Fruit fly (Drosophila melanogaster) whole organism, embryonic: ENCODE data around the gene GNBP3.

Experiments
- Atf-2 ChIP-seq: fragments of 200-800 bp; sonication (Bioruptor generic); optimal IDR thresholded peaks from 2 replicates; lab custom pipeline; 2016; ENCODE audit warnings: missing biosample characterization, missing genetic modification characterization
- B-H2 ChIP-seq: fragments of 200-800 bp; sonication (Bioruptor generic); optimal IDR thresholded peaks from 2 replicates; lab custom pipeline; 2018; ENCODE audit warnings: missing biosample characterization, mild to moderate bottlenecking, missing genetic modification characterization
- C15 ChIP-seq: fragments of 200-800 bp; sonication (Bioruptor generic); IDR thresholded peaks from 3 replicates; pipeline ENCODE4 v1.3.6; 2022; ENCODE audit warnings: missing biosample characterization, missing genetic modification characterization
- CG10147 ChIP-seq: fragments of 200-800 bp; sonication (Bioruptor generic); optimal IDR thresholded peaks from 2 replicates; lab custom pipeline; 2019; ENCODE audit warnings: missing biosample characterization, mild to moderate bottlenecking, missing genetic modification characterization, moderate library complexity
- CG10366 ChIP-seq: fragments of 200-800 bp; sonication (Bioruptor generic); IDR thresholded peaks from 2 replicates; pipeline ENCODE4 v1.3.6; 2022; ENCODE audit warnings: missing biosample characterization, missing genetic modification characterization
- CG10654 ChIP-seq: fragments of 200-800 bp; sonication (Bioruptor generic); optimal IDR thresholded peaks from 2 replicates; lab custom pipeline; 2016; ENCODE audit warnings: missing biosample characterization, missing genetic modification characterization
- CG11398 ChIP-seq: fragments of 200-800 bp; sonication (Bioruptor generic); optimal IDR thresholded peaks from 2 replicates; lab custom pipeline; 2016; ENCODE audit warnings: missing biosample characterization, missing genetic modification characterization
- CG12155 ChIP-seq: fragments of 200-800 bp; sonication (Bioruptor generic); optimal IDR thresholded peaks from 3 replicates; lab custom pipeline; 2016; ENCODE audit warnings: missing biosample characterization, missing genetic modification characterization
- CG14050 ChIP-seq: fragments of 200-800 bp; sonication (Bioruptor generic); IDR thresholded peaks from 3 replicates; pipeline ENCODE4 v1.3.6; 2022; ENCODE audit warnings: missing biosample characterization, missing genetic modification characterization
- CG14441 ChIP-seq: fragments of 200-800 bp; sonication (Bioruptor generic); IDR thresholded peaks from 2 replicates; pipeline ENCODE4 v1.3.6; 2022; ENCODE audit warnings: missing biosample characterization, missing genetic modification characterization
- CG17361 ChIP-seq: fragments of 200-800 bp; sonication (Bioruptor generic); IDR thresholded peaks from 3 replicates; pipeline ENCODE4 v1.3.6; 2022; ENCODE audit warnings: missing biosample characterization, missing genetic modification characterization
- CG17829 ChIP-seq: fragments of 200-800 bp; optimal IDR thresholded peaks from 2 replicates; lab custom pipeline; 2019; ENCODE audit warnings: missing biosample characterization, mild to moderate bottlenecking, missing genetic modification characterization, moderate library complexity
- CG34376 ChIP-seq: fragments of 200-800 bp; sonication (Bioruptor generic); optimal IDR thresholded peaks from 2 replicates; lab custom pipeline; 2018; ENCODE audit warnings: missing biosample characterization, mild to moderate bottlenecking, missing genetic modification characterization
- CG4282 ChIP-seq: fragments of 200-800 bp; sonication (Bioruptor generic); optimal IDR thresholded peaks from 2 replicates; lab custom pipeline; 2016; ENCODE audit warnings: missing biosample characterization, missing genetic modification characterization
- CG5180 ChIP-seq: fragments of 200-800 bp; sonication (Bioruptor generic); optimal IDR thresholded peaks from 3 replicates; lab custom pipeline; 2017; ENCODE audit warnings: missing biosample characterization, missing genetic modification characterization, mild to moderate bottlenecking, moderate library complexity, missing genetic modification reagents
- CG7372 ChIP-seq: fragments of 200-800 bp; sonication (Bioruptor generic); IDR thresholded peaks from 2 replicates; pipeline ENCODE4 v1.3.6; 2022; ENCODE audit warnings: missing biosample characterization, missing genetic modification characterization
- CG8359 ChIP-seq: fragments of 200-800 bp; sonication (Bioruptor generic); optimal IDR thresholded peaks from 2 replicates; lab custom pipeline; 2017; ENCODE audit warnings: missing biosample characterization, mild to moderate bottlenecking, missing genetic modification characterization, borderline replicate concordance
- CG8388 ChIP-seq: fragments of 200-800 bp; sonication (Bioruptor generic); optimal IDR thresholded peaks from 2 replicates; lab custom pipeline; 2019; ENCODE audit warnings: missing biosample characterization, mild to moderate bottlenecking, missing genetic modification characterization, moderate library complexity
- CG8765 ChIP-seq: fragments of 200-800 bp; sonication (Bioruptor generic); IDR thresholded peaks from 2 replicates; pipeline ENCODE4 v1.3.6; 2022; ENCODE audit warnings: missing biosample characterization, missing genetic modification characterization
- CG9797 ChIP-seq: fragments of 200-800 bp; sonication (Bioruptor generic); optimal IDR thresholded peaks from 3 replicates; lab custom pipeline; 2018; ENCODE audit warnings: missing biosample characterization, mild to moderate bottlenecking, missing genetic modification characterization
- CTCF ChIP-seq: fragments of 200-800 bp; sonication (Bioruptor generic); optimal IDR thresholded peaks from 2 replicates; lab custom pipeline; 2017; ENCODE audit warnings: missing biosample characterization, mild to moderate bottlenecking, missing genetic modification characterization, moderate library complexity
- Chrac-16 ChIP-seq: fragments of 200-800 bp; sonication (Bioruptor generic); optimal IDR thresholded peaks from 3 replicates; lab custom pipeline; 2016; ENCODE audit warnings: missing biosample characterization, missing genetic modification characterization
- D19B ChIP-seq: fragments of 200-800 bp; sonication (Bioruptor generic); optimal IDR thresholded peaks from 2 replicates; lab custom pipeline; 2017; ENCODE audit warnings: missing biosample characterization, mild to moderate bottlenecking, missing genetic modification characterization
- Dek ChIP-seq: fragments of 200-800 bp; sonication (Bioruptor generic); optimal IDR thresholded peaks from 3 replicates; lab custom pipeline; 2019; ENCODE audit warnings: missing biosample characterization, mild to moderate bottlenecking, missing genetic modification characterization, moderate library complexity
- Eip74EF ChIP-seq, 2 experiments: fragments of 200-800 bp in 1 of 2; fragments of >200 bp in 1 of 2; sonication (Bioruptor generic) in 1 of 2; optimal IDR thresholded peaks; 2 replicates each; lab custom pipeline; 2017 to 2019; ENCODE audit warnings: missing biosample characterization in 2 of 2, missing genetic modification characterization in 2 of 2, mild to moderate bottlenecking in 1 of 2, moderate library complexity in 1 of 2
- HLH4C ChIP-seq: fragments of 200-800 bp; sonication (Bioruptor generic); IDR thresholded peaks from 3 replicates; pipeline ENCODE4 v1.3.6; 2022; ENCODE audit warnings: missing biosample characterization, missing genetic modification characterization; ENCODE audit not compliant: partially characterized antibody
- HLHmδ ChIP-seq: fragments of 200-800 bp; sonication (Bioruptor generic); optimal IDR thresholded peaks from 2 replicates; lab custom pipeline; 2018; ENCODE audit warnings: missing biosample characterization, mild to moderate bottlenecking, missing genetic modification characterization, moderate library complexity
- Hey ChIP-seq: fragments of 200-800 bp; sonication (Bioruptor generic); optimal IDR thresholded peaks from 3 replicates; lab custom pipeline; 2018; ENCODE audit warnings: missing biosample characterization, mild to moderate bottlenecking, missing genetic modification characterization
- MESR4 ChIP-seq: fragments of 200-800 bp; sonication (Bioruptor generic); optimal IDR thresholded peaks from 2 replicates; lab custom pipeline; 2018; ENCODE audit warnings: missing biosample characterization, mild to moderate bottlenecking, missing genetic modification characterization, moderate library complexity
- NK7.1 ChIP-seq: fragments of 200-800 bp; sonication (Bioruptor generic); optimal IDR thresholded peaks from 3 replicates; lab custom pipeline; 2016; ENCODE audit warnings: missing biosample characterization, missing genetic modification characterization
- Sox100B ChIP-seq: fragments of 200-800 bp; sonication (Bioruptor generic); optimal IDR thresholded peaks from 3 replicates; lab custom pipeline; 2018; ENCODE audit warnings: missing biosample characterization, mild to moderate bottlenecking, missing genetic modification characterization
- ap ChIP-seq: fragments of 200-800 bp; sonication (Bioruptor generic); IDR thresholded peaks from 2 replicates; pipeline ENCODE4 v1.3.6; 2022; ENCODE audit warnings: missing biosample characterization, missing genetic modification characterization
- br ChIP-seq: fragments of >200 bp; optimal IDR thresholded peaks from 2 replicates; lab custom pipeline; 2017
- cas ChIP-seq: fragments of 200-800 bp; sonication (Bioruptor generic); IDR thresholded peaks from 2 replicates; pipeline ENCODE4 v1.3.6; 2022; ENCODE audit warnings: missing biosample characterization, missing genetic modification characterization
- cato ChIP-seq: fragments of 200-800 bp; sonication (Bioruptor generic); optimal IDR thresholded peaks from 2 replicates; lab custom pipeline; 2016; ENCODE audit warnings: missing biosample characterization, missing genetic modification characterization, borderline replicate concordance
- caup ChIP-seq: fragments of 200-800 bp; sonication (Bioruptor generic); optimal IDR thresholded peaks from 3 replicates; lab custom pipeline; 2017; ENCODE audit warnings: missing biosample characterization, mild to moderate bottlenecking, missing genetic modification characterization, moderate library complexity; ENCODE audit not compliant: severe bottlenecking
- fu2 ChIP-seq: fragments of 200-800 bp; sonication (Bioruptor generic); optimal IDR thresholded peaks from 2 replicates; lab custom pipeline; 2016; ENCODE audit warnings: missing biosample characterization, missing genetic modification characterization
- gfzf ChIP-seq: fragments of 200-800 bp; sonication (Bioruptor generic); optimal IDR thresholded peaks from 2 replicates; lab custom pipeline; 2016; ENCODE audit warnings: missing biosample characterization, mild to moderate bottlenecking, missing genetic modification characterization, moderate library complexity
- hb ChIP-seq: fragments of 200-800 bp; sonication (Bioruptor generic); IDR thresholded peaks from 3 replicates; pipeline ENCODE4 v1.3.6; 2022; ENCODE audit warnings: missing biosample characterization, missing genetic modification characterization; ENCODE audit not compliant: partially characterized antibody
- kay ChIP-seq: fragments of 200-800 bp; sonication (Bioruptor generic); optimal IDR thresholded peaks from 2 replicates; lab custom pipeline; 2016; ENCODE audit warnings: missing biosample characterization, missing genetic modification characterization
- lmd ChIP-seq: fragments of 200-800 bp; sonication (Bioruptor generic); IDR thresholded peaks from 2 replicates; pipeline ENCODE4 v1.3.6; 2022; ENCODE audit warnings: missing biosample characterization, missing genetic modification characterization
- peb ChIP-seq: fragments of 200-800 bp; sonication (Bioruptor generic); IDR thresholded peaks from 2 replicates; pipeline ENCODE4 v1.3.6; 2022; ENCODE audit warnings: missing biosample characterization, missing genetic modification characterization
- sc ChIP-seq, 3 experiments: fragments of >200 bp in 2 of 3; fragments of 200-800 bp in 1 of 3; sonication (Bioruptor generic) in 1 of 3; optimal IDR thresholded peaks; 2 replicates in 2 of 3; 3 replicates in 1 of 3; lab custom pipeline; 2017; ENCODE audit warnings: mild to moderate bottlenecking in 1 of 3, missing biosample characterization in 1 of 3, missing genetic modification characterization in 1 of 3, missing genetic modification reagents in 1 of 3
- slp2 ChIP-seq: fragments of 200-800 bp; sonication (Bioruptor generic); optimal IDR thresholded peaks from 2 replicates; lab custom pipeline; 2016; ENCODE audit warnings: missing biosample characterization, missing genetic modification characterization
- sob ChIP-seq: fragments of 200-800 bp; sonication (Bioruptor generic); IDR thresholded peaks from 2 replicates; pipeline ENCODE4 v1.3.6; 2022; ENCODE audit warnings: missing biosample characterization, missing genetic modification characterization
- ssp ChIP-seq: fragments of 200-800 bp; sonication (Bioruptor generic); IDR thresholded peaks from 2 replicates; pipeline ENCODE4 v1.3.6; 2022; ENCODE audit warnings: missing biosample characterization, missing genetic modification characterization
- stc ChIP-seq: fragments of 200-800 bp; sonication (Bioruptor generic); IDR thresholded peaks from 2 replicates; pipeline ENCODE4 v1.3.6; 2022; ENCODE audit warnings: missing biosample characterization, missing genetic modification characterization
- unpg ChIP-seq: fragments of 200-800 bp; sonication (Bioruptor generic); optimal IDR thresholded peaks from 3 replicates; lab custom pipeline; 2018; ENCODE audit warnings: missing biosample characterization, mild to moderate bottlenecking, missing genetic modification characterization, moderate library complexity
- wek ChIP-seq: fragments of 200-800 bp; sonication (Bioruptor generic); optimal IDR thresholded peaks from 3 replicates; lab custom pipeline; 2018; ENCODE audit warnings: missing biosample characterization, mild to moderate bottlenecking, missing genetic modification characterization, moderate library complexity
- yki ChIP-seq: fragments of >200 bp; optimal IDR thresholded peaks from 3 replicates; lab custom pipeline; 2018
- zen2 ChIP-seq: fragments of 200-800 bp; sonication (Bioruptor generic); IDR thresholded peaks from 3 replicates; pipeline ENCODE4 v1.3.6; 2022; ENCODE audit warnings: missing biosample characterization, missing genetic modification characterization; ENCODE audit not compliant: partially characterized antibody

Gene GNBP3

DNA sequence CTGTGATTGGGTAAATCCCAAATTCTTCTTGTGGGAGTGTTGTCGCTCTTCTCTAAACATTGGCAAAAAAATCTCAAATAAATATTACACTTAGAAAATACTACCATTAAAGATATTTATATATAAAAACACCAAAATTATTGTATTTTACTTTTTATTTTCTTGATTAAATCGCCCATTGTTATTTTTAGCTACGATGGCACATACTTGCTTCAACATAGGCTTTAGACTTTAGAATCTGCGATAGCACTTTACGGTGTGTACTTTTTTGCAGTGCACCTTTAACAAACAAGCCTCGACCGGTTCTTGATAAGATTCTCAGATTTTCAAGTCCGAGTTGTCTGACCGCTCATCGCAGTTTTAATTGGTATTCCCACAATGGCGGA, at the start of gene GNBP3 (continued):
- no peak for TF ChIP-seq CG14050 (GFP tag; lab: Robert Waterston, UW)
- peak; percentile 87 for TF ChIP-seq CG10147 (GFP tag; lab: Kevin White, UChicago)
- peak; percentile 26 for TF ChIP-seq kay (GFP tag; lab: Kevin White, UChicago)
- TF ChIP-seq CG34376 (GFP tag; lab: Kevin White, UChicago): peak; percentile 80
- TF ChIP-seq CG8765: no peak
- TF ChIP-seq D19B (GFP tag; lab: Kevin White, UChicago): peak; percentile 13
- peak; percentile 56; the same call in 2 of the 3 replicates for TF ChIP-seq CG17361 (GFP tag; lab: Robert Waterston, UW)
- TF ChIP-seq fu2: no peak
- TF ChIP-seq unpg (GFP tag; lab: Kevin White, UChicago): peak; percentile 59
- TF ChIP-seq CG8388 (GFP tag; lab: Kevin White, UChicago): peak; percentile 40
- TF ChIP-seq CTCF (GFP tag; lab: Kevin White, UChicago): peak; percentile 6
- no peak for TF ChIP-seq yki (lab: Kevin White, UChicago)
- no peak for TF ChIP-seq ap
- TF ChIP-seq CG9797 (GFP tag; lab: Kevin White, UChicago): peak; percentile 33
- no peak for TF ChIP-seq HLHmδ
- TF ChIP-seq hb (GFP tag; lab: Robert Waterston, UW): no peak
- TF ChIP-seq wek (GFP tag; lab: Kevin White, UChicago): no peak
- TF ChIP-seq caup (GFP tag; lab: Kevin White, UChicago): peak; percentile 47
- TF ChIP-seq CG7372 (GFP tag; lab: Robert Waterston, UW): 0 out of 2 replicates have a peak, but pooled peaks have one; percentile 37
- no peak for TF ChIP-seq sc (optimal IDR thresholded peaks at IDR 0.05; lab: Kevin White, UChicago)
- peak; percentile 7 for TF ChIP-seq sc (GFP tag; optimal IDR thresholded peaks at IDR 0.05; lab: Kevin White, UChicago)
- peak; percentile 12 for TF ChIP-seq CG12155 (GFP tag; lab: Kevin White, UChicago)
- no peak for TF ChIP-seq slp2 (GFP tag; lab: Kevin White, UChicago)
- TF ChIP-seq gfzf (GFP tag; lab: Kevin White, UChicago): no peak
- no peak for TF ChIP-seq ssp
- no peak for TF ChIP-seq NK7.1 (GFP tag; lab: Kevin White, UChicago)
- no peak for TF ChIP-seq lmd
- TF ChIP-seq B-H2 (GFP tag; lab: Kevin White, UChicago): peak; percentile 29
- no peak for TF ChIP-seq Atf-2
- peak; percentile 22 for TF ChIP-seq Chrac-16 (GFP tag; lab: Kevin White, UChicago)
- no peak for TF ChIP-seq zen2 (GFP tag; lab: Robert Waterston, UW)
- TF ChIP-seq cas: peak; percentile 19; the same call in 1 of the 2 replicates
- no peak for TF ChIP-seq CG10366 (GFP tag; lab: Robert Waterston, UW)
- no peak for TF ChIP-seq C15 (GFP tag; lab: Robert Waterston, UW)
- peak; percentile 82 for TF ChIP-seq Sox100B (GFP tag; lab: Kevin White, UChicago)
- no peak for TF ChIP-seq cato (GFP tag; lab: Kevin White, UChicago)
- TF ChIP-seq CG5180 (GFP tag; lab: Kevin White, UChicago): no peak
- peak; percentile 60 for TF ChIP-seq Dek (tag; lab: Kevin White, UChicago)
- TF ChIP-seq Hey: no peak
- no peak for TF ChIP-seq MESR4
- peak; percentile 19 for TF ChIP-seq CG10654 (GFP tag; lab: Kevin White, UChicago)
- peak; percentile 59 for TF ChIP-seq CG17829 (tag; lab: Kevin White, UChicago)
- TF ChIP-seq br: no peak
- TF ChIP-seq CG4282 (GFP tag; lab: Kevin White, UChicago): no peak
- TF ChIP-seq peb (GFP tag; lab: Robert Waterston, UW): no peak
- no peak for TF ChIP-seq HLH4C
- peak; percentile 47; the same call in 1 of the 2 replicates for TF ChIP-seq CG14441 (GFP tag; lab: Robert Waterston, UW)
- TF ChIP-seq CG8359 (GFP tag; lab: Kevin White, UChicago): no peak
- TF ChIP-seq sob (GFP tag; lab: Robert Waterston, UW): no peak
- no peak for TF ChIP-seq CG11398 (GFP tag; lab: Kevin White, UChicago)
- TF ChIP-seq Eip74EF (GFP tag; optimal IDR thresholded peaks at IDR 0.05; lab: Kevin White, UChicago): no peak
- TF ChIP-seq stc: peak; percentile 43; the same call in 1 of the 2 replicates
